Worm (Caenorhabditis elegans): ENCODE results near the gene oig-5.

- TF ChIP-seq ztf-18 (tag; optimal IDR thresholded peaks at IDR 0.05) (no peak), B0336.3 (GFP tag; IDR thresholded peaks at IDR 0.05) (no peak), lin-26 (GFP tag; IDR thresholded peaks at IDR 0.05) (no peak), nfya-1 (tag; optimal IDR thresholded peaks at IDR 0.05; ENCODE audit: borderline replicate concordance, insufficient read depth) (no peak), akir-1 (GFP tag; optimal IDR thresholded peaks at IDR 0.05) (no peak), nhr-27 (tag; optimal IDR thresholded peaks at IDR 0.05) (peak; percentile 47)
These were observed 11.0 kb upstream of the oig-5 start, which contains the start of gene coq-3 for ce11 chrIV:14795918-14796488.
